Worm (Caenorhabditis elegans) whole organism, L2 larva: ENCODE results near the gene F14D7.18.

Experiments used
- ama-1 ChIP-seq: fragments of 150-350 bp; optimal IDR thresholded peaks from 2 replicates; lab custom pipeline; 2018; ENCODE audit warnings: inconsistent platforms
- elt-3 ChIP-seq: sonication (generic microtip); optimal IDR thresholded peaks from 2 replicates; lab custom pipeline; 2017; ENCODE audit warnings: missing biosample characterization, missing genetic modification characterization
- lsy-2 ChIP-seq, 2 experiments: fragments of 150-350 bp in 1 of 2; sonication (generic microtip) in 1 of 2; optimal IDR thresholded peaks; 2 replicates each; lab custom pipeline; 2014 to 2017; ENCODE audit warnings: missing biosample characterization in 2 of 2, missing genetic modification characterization in 2 of 2
- mbf-1 ChIP-seq: sonication (generic microtip); optimal IDR thresholded peaks from 2 replicates; lab custom pipeline; 2017; ENCODE audit warnings: missing biosample characterization, missing genetic modification characterization
- nhr-10 ChIP-seq: sonication (generic microtip); optimal IDR thresholded peaks from 2 replicates; lab custom pipeline; 2017; ENCODE audit warnings: missing biosample characterization, missing genetic modification characterization
- nhr-11 ChIP-seq: fragments of 150-350 bp; optimal IDR thresholded peaks from 2 replicates; lab custom pipeline; 2014; ENCODE audit warnings: missing biosample characterization, missing genetic modification characterization
- nhr-237 ChIP-seq: fragments of 150-350 bp; optimal IDR thresholded peaks from 2 replicates; lab custom pipeline; 2014; ENCODE audit warnings: missing biosample characterization, missing genetic modification characterization
- nhr-77 ChIP-seq: fragments of 150-350 bp; optimal IDR thresholded peaks from 2 replicates; lab custom pipeline; 2014; ENCODE audit warnings: missing biosample characterization, missing genetic modification characterization

- TF ChIP-seq mbf-1 (tag; lab: Kevin White, UChicago) (no peak), elt-3 (tag; lab: Kevin White, UChicago) (no peak), lsy-2 (tag; optimal IDR thresholded peaks at IDR 0.05; lab: Kevin White, UChicago) (no peak), nhr-10 (tag; lab: Kevin White, UChicago) (no peak), ama-1 (no peak), nhr-237 (no peak), nhr-11 (no peak), nhr-77 (tag; lab: Kevin White, UChicago) (no peak)
These were observed 46.1 kb upstream of the F14D7.18 start, which contains the start of gene srm-6 for ce11 chrV:14336655-14337054.
